Fruit fly (Drosophila melanogaster) whole organism, wandering third instar larva: ENCODE measurements around the gene sd.

Experiments
- GATAd ChIP-seq: sonication (Bioruptor generic); optimal IDR thresholded peaks from 2 replicates; lab custom pipeline; 2016; ENCODE audit warnings: missing biosample characterization, missing genetic modification characterization
- OdsH ChIP-seq: fragments of 200-800 bp; sonication (Bioruptor generic); optimal IDR thresholded peaks from 2 replicates; lab custom pipeline; 2016; ENCODE audit warnings: missing biosample characterization, mild to moderate bottlenecking, missing genetic modification characterization
- Rel ChIP-seq, 2 experiments: fragments of 200-800 bp; sonication (Bioruptor generic) in 1 of 2; optimal IDR thresholded peaks; 2 replicates in 1 of 2; 3 replicates in 1 of 2; lab custom pipeline; 2016 to 2019; ENCODE audit warnings: mild to moderate bottlenecking in 2 of 2, missing biosample characterization in 2 of 2, missing genetic modification characterization in 2 of 2, moderate library complexity in 1 of 2
- br ChIP-seq: fragments of 200-800 bp; sonication (Bioruptor generic); optimal IDR thresholded peaks from 2 replicates; lab custom pipeline; 2016; ENCODE audit warnings: missing biosample characterization, missing genetic modification characterization
- fru ChIP-seq: fragments of 200-800 bp; sonication (Bioruptor generic); optimal IDR thresholded peaks from 3 replicates; lab custom pipeline; 2016; ENCODE audit warnings: missing biosample characterization, mild to moderate bottlenecking, missing genetic modification characterization
- pan ChIP-seq: fragments of >200 bp; optimal IDR thresholded peaks from 2 replicates; lab custom pipeline; 2017

dm6 chrX:15840003-15840402 lies 35.8 kb downstream of the sd start:
- TF ChIP-seq fru (GFP tag; lab: Kevin White, UChicago) (no peak), Rel (GFP tag; optimal IDR thresholded peaks at IDR 0.05; lab: Kevin White, UChicago) (no peak), Rel (tag; optimal IDR thresholded peaks at IDR 0.05; lab: Kevin White, UChicago) (no peak), br (GFP tag; lab: Kevin White, UChicago) (no peak), OdsH (GFP tag; lab: Kevin White, UChicago) (no peak), GATAd (no peak), pan (no peak)
